Worm (Caenorhabditis elegans) whole organism, L3 larva: ENCODE data around the gene T24C4.2.

Experiments
- aly-2 ChIP-seq: fragments of 150-350 bp; optimal IDR thresholded peaks from 2 replicates; lab custom pipeline; 2014; ENCODE audit warnings: missing biosample characterization, missing genetic modification characterization
- ama-1 ChIP-seq: fragments of 150-350 bp; optimal IDR thresholded peaks from 2 replicates; lab custom pipeline; 2018
- ceh-16 ChIP-seq: sonication (generic microtip); optimal IDR thresholded peaks from 2 replicates; lab custom pipeline; 2017; ENCODE audit warnings: missing biosample characterization, missing genetic modification characterization
- ceh-28 ChIP-seq: fragments of 150-350 bp; optimal IDR thresholded peaks from 2 replicates; lab custom pipeline; 2014; ENCODE audit warnings: missing biosample characterization, missing genetic modification reagents, missing genetic modification characterization
- nhr-237 ChIP-seq: fragments of 150-350 bp; optimal IDR thresholded peaks from 2 replicates; lab custom pipeline; 2014; ENCODE audit warnings: missing biosample characterization, missing genetic modification characterization
- nhr-28 ChIP-seq: fragments of 150-350 bp; optimal IDR thresholded peaks from 2 replicates; lab custom pipeline; 2014; ENCODE audit warnings: missing biosample characterization, missing genetic modification characterization
- pha-4 ChIP-seq: fragments of 150-350 bp; optimal IDR thresholded peaks from 2 replicates; lab custom pipeline; 2014; ENCODE audit warnings: missing biosample characterization, missing genetic modification reagents, missing genetic modification characterization

- TF ChIP-seq pha-4: no peak
- TF ChIP-seq aly-2 (tag; lab: Kevin White, UChicago): no peak
- TF ChIP-seq ama-1 (lab: Kevin White, UChicago): no peak
- no peak for TF ChIP-seq ceh-28 (tag; lab: Kevin White, UChicago)
- no peak for TF ChIP-seq nhr-28
- TF ChIP-seq nhr-237 (tag; lab: Kevin White, UChicago): no peak
- no peak for TF ChIP-seq ceh-16 (tag; lab: Kevin White, UChicago)
These were observed 28.6 kb downstream of the T24C4.2 start, which contains the start of gene K02F3.9 for ce11 chrIII:841177-841576.
